Fruit fly (Drosophila melanogaster) whole organism, embryonic: ENCODE data around the gene Hrd3.
A peak's percentile ranks its signal among the peaks of the same experiment; 100 is the strongest.

Source experiments
- Ada2b ChIP-seq: fragments of 200-800 bp; sonication (Bioruptor generic); IDR thresholded peaks from 2 replicates; pipeline ENCODE4 v1.3.6; 2022; ENCODE audit warnings: missing biosample characterization, missing genetic modification characterization
- Aef1 ChIP-seq: fragments of 200-800 bp; sonication (Bioruptor generic); IDR thresholded peaks from 3 replicates; pipeline ENCODE4 v1.3.6; 2022; ENCODE audit warnings: missing biosample characterization, missing genetic modification characterization
- CG11456 ChIP-seq: fragments of 200-800 bp; sonication (Bioruptor generic); IDR thresholded peaks from 3 replicates; pipeline ENCODE4 v1.3.6; 2022; ENCODE audit warnings: missing biosample characterization, missing genetic modification characterization
- CG12391 ChIP-seq: fragments of 200-800 bp; sonication (Bioruptor generic); optimal IDR thresholded peaks from 3 replicates; lab custom pipeline; 2018; ENCODE audit warnings: missing biosample characterization, mild to moderate bottlenecking, missing genetic modification characterization, moderate library complexity
- CG14860 ChIP-seq: fragments of 200-800 bp; sonication (Bioruptor generic); IDR thresholded peaks from 3 replicates; pipeline ENCODE4 v1.3.6; 2022; ENCODE audit warnings: missing biosample characterization, missing genetic modification characterization; ENCODE audit not compliant: partially characterized antibody
- CG15514 ChIP-seq: fragments of 200-800 bp; sonication (Bioruptor generic); optimal IDR thresholded peaks from 3 replicates; lab custom pipeline; 2017; ENCODE audit warnings: missing biosample characterization, missing genetic modification characterization, mild to moderate bottlenecking, moderate library complexity, missing genetic modification reagents
- CG15696 ChIP-seq: fragments of 200-800 bp; sonication (Bioruptor generic); optimal IDR thresholded peaks from 2 replicates; lab custom pipeline; 2019; ENCODE audit warnings: missing biosample characterization, mild to moderate bottlenecking, missing genetic modification characterization, moderate library complexity
- CG16779 ChIP-seq: fragments of 200-800 bp; sonication (Bioruptor generic); IDR thresholded peaks from 2 replicates; pipeline ENCODE4 v1.3.6; 2022; ENCODE audit warnings: missing biosample characterization, missing genetic modification characterization
- CG17802 ChIP-seq: fragments of 200-800 bp; sonication (Bioruptor generic); optimal IDR thresholded peaks from 2 replicates; lab custom pipeline; 2018; ENCODE audit warnings: missing biosample characterization, mild to moderate bottlenecking, missing genetic modification characterization, moderate library complexity
- CG2202 ChIP-seq: fragments of 200-800 bp; sonication (Bioruptor generic); optimal IDR thresholded peaks from 2 replicates; lab custom pipeline; 2018; ENCODE audit warnings: missing biosample characterization, mild to moderate bottlenecking, missing genetic modification characterization
- CG31224 ChIP-seq: fragments of 200-800 bp; sonication (Bioruptor generic); IDR thresholded peaks from 2 replicates; pipeline ENCODE4 v1.3.6; 2022; ENCODE audit warnings: missing biosample characterization, missing genetic modification characterization
- CG32772 ChIP-seq: fragments of 200-800 bp; sonication (Bioruptor generic); IDR thresholded peaks from 2 replicates; pipeline ENCODE4 v1.3.6; 2022; ENCODE audit warnings: missing biosample characterization, missing genetic modification characterization
- CG3281 ChIP-seq: fragments of 200-800 bp; sonication (Bioruptor generic); optimal IDR thresholded peaks from 3 replicates; lab custom pipeline; 2017; ENCODE audit warnings: missing biosample characterization, mild to moderate bottlenecking, missing genetic modification characterization
- CG3995 ChIP-seq: fragments of 200-800 bp; sonication (Bioruptor generic); optimal IDR thresholded peaks from 3 replicates; lab custom pipeline; 2016; ENCODE audit warnings: missing biosample characterization, missing genetic modification characterization
- CG42726 ChIP-seq: fragments of 200-800 bp; sonication (Bioruptor generic); IDR thresholded peaks from 2 replicates; pipeline ENCODE4 v1.3.6; 2022; ENCODE audit warnings: missing biosample characterization, missing genetic modification characterization; ENCODE audit not compliant: partially characterized antibody
- CG4404 ChIP-seq: fragments of 200-800 bp; sonication (Bioruptor generic); IDR thresholded peaks from 2 replicates; pipeline ENCODE4 v1.3.6; 2022; ENCODE audit warnings: missing biosample characterization, missing genetic modification characterization
- CG6175 ChIP-seq: fragments of 200-800 bp; sonication (Bioruptor generic); IDR thresholded peaks from 3 replicates; pipeline ENCODE4 v1.3.6; 2022; ENCODE audit warnings: missing biosample characterization, missing genetic modification characterization
- CrebB ChIP-seq: fragments of 200-800 bp; sonication (Bioruptor generic); optimal IDR thresholded peaks from 3 replicates; lab custom pipeline; 2018; ENCODE audit warnings: missing biosample characterization, mild to moderate bottlenecking, missing genetic modification characterization
- D19B ChIP-seq: fragments of 200-800 bp; sonication (Bioruptor generic); optimal IDR thresholded peaks from 2 replicates; lab custom pipeline; 2017; ENCODE audit warnings: missing biosample characterization, mild to moderate bottlenecking, missing genetic modification characterization
- Doc3 ChIP-seq: fragments of 200-800 bp; sonication (Bioruptor generic); IDR thresholded peaks from 3 replicates; pipeline ENCODE4 v1.3.6; 2022; ENCODE audit warnings: missing biosample characterization, missing genetic modification characterization; ENCODE audit not compliant: partially characterized antibody
- Dref ChIP-seq: fragments of 200-800 bp; sonication (Bioruptor generic); IDR thresholded peaks from 2 replicates; pipeline ENCODE4 v1.3.6; 2022; ENCODE audit warnings: missing biosample characterization, missing genetic modification characterization
- HmgD ChIP-seq: fragments of 200-800 bp; sonication (Bioruptor generic); optimal IDR thresholded peaks from 3 replicates; lab custom pipeline; 2016; ENCODE audit warnings: missing biosample characterization, missing genetic modification characterization
- Med ChIP-seq: fragments of 200-800 bp; sonication (Bioruptor generic); peaks from one replicate; lab custom pipeline; 2016; ENCODE audit warnings: missing biosample characterization, missing genetic modification characterization, mild to moderate bottlenecking, inconsistent platforms, moderate library complexity
- NC2β ChIP-seq: fragments of 200-800 bp; sonication (Bioruptor generic); optimal IDR thresholded peaks from 2 replicates; lab custom pipeline; 2016; ENCODE audit warnings: missing biosample characterization, missing genetic modification characterization
- Nf-YC ChIP-seq: fragments of 200-800 bp; optimal IDR thresholded peaks from 3 replicates; lab custom pipeline; 2019; ENCODE audit warnings: missing biosample characterization, mild to moderate bottlenecking, missing genetic modification characterization, moderate library complexity
- Sry-δ ChIP-seq: fragments of 200-800 bp; sonication (Bioruptor generic); optimal IDR thresholded peaks from 2 replicates; lab custom pipeline; 2016; ENCODE audit warnings: missing biosample characterization, missing genetic modification characterization
- Xrp1 ChIP-seq: fragments of 200-800 bp; sonication (Bioruptor generic); IDR thresholded peaks from 2 replicates; pipeline ENCODE4 v1.3.6; 2022; ENCODE audit warnings: missing biosample characterization, missing genetic modification characterization
- ara ChIP-seq: fragments of 200-800 bp; sonication (Bioruptor generic); IDR thresholded peaks from 2 replicates; pipeline ENCODE4 v1.3.6; 2022; ENCODE audit warnings: missing biosample characterization, missing genetic modification characterization
- bab2 ChIP-seq: fragments of 200-800 bp; sonication (Bioruptor generic); optimal IDR thresholded peaks from 2 replicates; lab custom pipeline; 2016; ENCODE audit warnings: missing biosample characterization, missing genetic modification characterization
- cad ChIP-seq: fragments of >200 bp; optimal IDR thresholded peaks from 2 replicates; lab custom pipeline; 2017; ENCODE audit warnings: missing biosample characterization, missing genetic modification characterization
- ems ChIP-seq: fragments of 200-800 bp; sonication (Bioruptor generic); optimal IDR thresholded peaks from 3 replicates; lab custom pipeline; 2016; ENCODE audit warnings: missing biosample characterization, missing genetic modification characterization
- fd64A ChIP-seq: fragments of 200-800 bp; sonication (Bioruptor generic); optimal IDR thresholded peaks from 3 replicates; lab custom pipeline; 2018; ENCODE audit warnings: missing biosample characterization, mild to moderate bottlenecking, missing genetic modification characterization
- fru ChIP-seq: fragments of >200 bp; optimal IDR thresholded peaks from 2 replicates; lab custom pipeline; 2017
- grau ChIP-seq: fragments of 200-800 bp; optimal IDR thresholded peaks from 3 replicates; lab custom pipeline; 2019; ENCODE audit warnings: missing biosample characterization, mild to moderate bottlenecking, missing genetic modification characterization, moderate library complexity
- grn ChIP-seq: fragments of 200-800 bp; sonication (Bioruptor generic); optimal IDR thresholded peaks from 3 replicates; lab custom pipeline; 2017; ENCODE audit warnings: missing biosample characterization, missing genetic modification characterization
- hb ChIP-seq: fragments of 200-800 bp; sonication (Bioruptor generic); IDR thresholded peaks from 3 replicates; pipeline ENCODE4 v1.3.6; 2022; ENCODE audit warnings: missing biosample characterization, missing genetic modification characterization; ENCODE audit not compliant: partially characterized antibody
- insv ChIP-seq, 2 experiments: fragments of 200-800 bp; sonication (Bioruptor generic); optimal IDR thresholded peaks; 3 replicates each; lab custom pipeline; 2016 to 2018; ENCODE audit warnings: missing biosample characterization in 2 of 2, missing genetic modification characterization in 2 of 2
- lola ChIP-seq, 3 experiments: fragments of >200 bp in 2 of 3; fragments of 200-800 bp in 1 of 3; sonication (Bioruptor generic) in 1 of 3; optimal IDR thresholded peaks; 2 replicates each; lab custom pipeline; 2017 to 2019; ENCODE audit warnings: missing biosample characterization in 3 of 3, missing genetic modification characterization in 3 of 3, mild to moderate bottlenecking in 1 of 3, moderate library complexity in 1 of 3
- mirr ChIP-seq: fragments of 200-800 bp; sonication (Bioruptor generic); optimal IDR thresholded peaks from 3 replicates; lab custom pipeline; 2018; ENCODE audit warnings: missing biosample characterization, mild to moderate bottlenecking, missing genetic modification characterization
- nau ChIP-seq: fragments of 200-800 bp; sonication (Bioruptor generic); optimal IDR thresholded peaks from 3 replicates; lab custom pipeline; 2017; ENCODE audit warnings: missing biosample characterization, mild to moderate bottlenecking, missing genetic modification characterization, missing genetic modification reagents
- peb ChIP-seq: fragments of 200-800 bp; sonication (Bioruptor generic); IDR thresholded peaks from 2 replicates; pipeline ENCODE4 v1.3.6; 2022; ENCODE audit warnings: missing biosample characterization, missing genetic modification characterization
- pfk ChIP-seq: fragments of 200-800 bp; sonication (Bioruptor generic); optimal IDR thresholded peaks from 2 replicates; lab custom pipeline; 2018; ENCODE audit warnings: missing biosample characterization, mild to moderate bottlenecking, missing genetic modification characterization, moderate library complexity
- rib ChIP-seq: fragments of 200-800 bp; sonication (Bioruptor generic); IDR thresholded peaks from 2 replicates; pipeline ENCODE4 v1.3.6; 2022; ENCODE audit warnings: missing biosample characterization, missing genetic modification characterization
- tna ChIP-seq: fragments of 200-800 bp; sonication (Bioruptor generic); IDR thresholded peaks from 2 replicates; pipeline ENCODE4 v1.3.6; 2022; ENCODE audit warnings: missing biosample characterization, missing genetic modification characterization; ENCODE audit not compliant: partially characterized antibody
- trh ChIP-seq: fragments of 200-800 bp; sonication (Bioruptor generic); optimal IDR thresholded peaks from 2 replicates; lab custom pipeline; 2016; ENCODE audit warnings: missing biosample characterization, missing genetic modification characterization
- ttk ChIP-seq: fragments of 200-800 bp; sonication (Bioruptor generic); IDR thresholded peaks from 2 replicates; pipeline ENCODE4 v2.1.2; 2022; ENCODE audit warnings: missing biosample characterization, missing genetic modification characterization
- tup ChIP-seq: fragments of 200-800 bp; sonication (Bioruptor generic); optimal IDR thresholded peaks from 2 replicates; lab custom pipeline; 2016; ENCODE audit warnings: missing biosample characterization, mild to moderate bottlenecking, missing genetic modification characterization, moderate library complexity
- twi ChIP-seq: fragments of 200-800 bp; optimal IDR thresholded peaks from 2 replicates; lab custom pipeline; 2019; ENCODE audit warnings: missing biosample characterization, mild to moderate bottlenecking, missing genetic modification characterization, moderate library complexity
- unpg ChIP-seq: fragments of 200-800 bp; sonication (Bioruptor generic); optimal IDR thresholded peaks from 3 replicates; lab custom pipeline; 2018; ENCODE audit warnings: missing biosample characterization, mild to moderate bottlenecking, missing genetic modification characterization, moderate library complexity
- vfl ChIP-seq: fragments of 200-800 bp; sonication (Bioruptor generic); optimal IDR thresholded peaks from 2 replicates; lab custom pipeline; 2016; ENCODE audit warnings: missing biosample characterization, missing genetic modification characterization
- wek ChIP-seq: fragments of 200-800 bp; sonication (Bioruptor generic); optimal IDR thresholded peaks from 3 replicates; lab custom pipeline; 2018; ENCODE audit warnings: missing biosample characterization, mild to moderate bottlenecking, missing genetic modification characterization, moderate library complexity

Hrd3 gene

DNA sequence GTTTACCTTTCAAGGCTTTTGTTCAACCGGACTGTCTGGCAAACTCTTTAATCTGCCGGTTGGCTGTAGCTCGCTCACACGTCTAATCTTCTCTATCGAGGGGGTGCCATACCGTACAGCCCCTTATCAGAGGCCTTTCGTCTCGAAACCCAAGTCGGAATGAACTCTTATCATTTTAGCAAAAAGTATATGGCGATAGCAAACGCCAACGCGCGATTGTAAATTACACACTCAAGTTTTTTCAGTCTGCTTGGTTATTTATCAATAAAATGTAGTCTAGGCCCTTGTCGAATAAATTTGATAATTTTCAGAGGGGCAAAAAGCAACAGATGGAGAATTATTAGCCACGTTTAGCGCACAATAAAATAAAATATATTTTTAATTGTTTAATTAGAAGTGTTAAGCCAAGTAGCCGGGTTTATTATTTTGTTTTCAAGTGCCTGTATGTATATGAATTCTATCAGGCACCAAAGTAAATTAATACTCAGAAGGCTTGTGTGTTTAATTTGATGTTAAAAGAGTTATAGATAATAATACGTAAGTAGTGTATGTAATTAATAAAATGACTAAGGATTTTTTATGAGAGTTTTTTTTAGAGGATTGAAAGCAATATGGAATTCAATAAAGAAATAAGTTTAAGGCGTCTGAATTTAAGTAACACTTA lies 33.4 kb downstream of the Hrd3 start:
- TF ChIP-seq CG2202 (no peak), wek (GFP tag; lab: Kevin White, UChicago) (no peak), tna (no peak), grn (peak; percentile 73), CG31224 (GFP tag; lab: Robert Waterston, UW) (no peak), Doc3 (no peak), ems (no peak), ttk (GFP tag; lab: Robert Waterston, UW) (no peak), ara (no peak), trh (GFP tag; lab: Kevin White, UChicago) (no peak), fd64A (GFP tag; lab: Kevin White, UChicago) (no peak), tup (GFP tag; lab: Kevin White, UChicago) (no peak), hb (no peak), nau (GFP tag; lab: Kevin White, UChicago) (no peak), CG17802 (no peak), Med (peak; percentile 28), CrebB (tag; lab: Kevin White, UChicago) (no peak), pfk (GFP tag; lab: Kevin White, UChicago) (no peak), mirr (GFP tag; lab: Kevin White, UChicago) (peak; percentile 86), CG6175 (GFP tag; lab: Robert Waterston, UW) (no peak), D19B (GFP tag; lab: Kevin White, UChicago) (no peak), CG3995 (no peak), CG11456 (GFP tag; lab: Robert Waterston, UW) (no peak), CG15696 (tag; lab: Kevin White, UChicago) (no peak), Dref (GFP tag; lab: Robert Waterston, UW) (no peak), cad (GFP tag; lab: Kevin White, UChicago) (no peak), vfl (GFP tag; lab: Kevin White, UChicago) (no peak), Ada2b (GFP tag; lab: Robert Waterston, UW) (no peak), NC2β (GFP tag; lab: Kevin White, UChicago) (no peak), HmgD (no peak), rib (GFP tag; lab: Robert Waterston, UW) (peak; percentile 70; the same call in 1 of the 2 replicates), Sry-δ (GFP tag; lab: Kevin White, UChicago) (no peak), fru (lab: Kevin White, UChicago) (no peak), CG32772 (GFP tag; lab: Robert Waterston, UW) (no peak), insv (GFP tag; optimal IDR thresholded peaks at IDR 0.05; lab: Kevin White, UChicago) (no peak), CG16779 (GFP tag; lab: Robert Waterston, UW) (no peak), CG12391 (tag; lab: Kevin White, UChicago) (no peak), peb (GFP tag; lab: Robert Waterston, UW) (no peak), CG3281 (no peak), lola (GFP tag; optimal IDR thresholded peaks at IDR 0.05; lab: Kevin White, UChicago) (no peak), bab2 (GFP tag; lab: Kevin White, UChicago) (no peak), CG4404 (GFP tag; lab: Robert Waterston, UW) (no peak), twi (tag; lab: Kevin White, UChicago) (no peak), CG15514 (GFP tag; lab: Kevin White, UChicago) (peak; percentile 2), CG42726 (GFP tag; lab: Robert Waterston, UW) (no peak), Nf-YC (tag; lab: Kevin White, UChicago) (no peak), grau (tag; lab: Kevin White, UChicago) (no peak), CG14860 (GFP tag; lab: Robert Waterston, UW) (no peak), Xrp1 (GFP tag; lab: Robert Waterston, UW) (no peak), Aef1 (GFP tag; lab: Robert Waterston, UW) (no peak), unpg (GFP tag; lab: Kevin White, UChicago) (no peak)
